Fruit fly (Drosophila melanogaster): ENCODE results near the gene CG1958.

Gene CG1958

dm6 chrX:7306538-7307477, 40.1 kb downstream of the CG1958 start (continued):
- TF ChIP-seq bcd (GFP tag; optimal IDR thresholded peaks at IDR 0.05) (peak; percentile 96), Ada2b (GFP tag; IDR thresholded peaks at IDR 0.05) (peak; percentile 57), Rx (GFP tag; IDR thresholded peaks at IDR 0.05) (peak; percentile 58; the same call in 1 of the 2 replicates), CG16813 (GFP tag; IDR thresholded peaks at IDR 0.05; ENCODE audit: partially characterized antibody) (no peak), Rfx (GFP tag; IDR thresholded peaks at IDR 0.05) (peak; percentile 75), hb (GFP tag; IDR thresholded peaks at IDR 0.05; ENCODE audit: partially characterized antibody) (no peak), ranshi (GFP tag; IDR thresholded peaks at IDR 0.05) (peak; percentile 66; the same call in 1 of the 2 replicates), Lhr (GFP tag; optimal IDR thresholded peaks at IDR 0.05) (peak; percentile 70), Fer3 (tag; optimal IDR thresholded peaks at IDR 0.05) (peak; percentile 80), CG10321 (GFP tag; IDR thresholded peaks at IDR 0.05) (no peak), fru (optimal IDR thresholded peaks at IDR 0.05) (no peak), CG17385 (GFP tag; optimal IDR thresholded peaks at IDR 0.05) (peak; percentile 87), BEAF-32 (GFP tag; optimal IDR thresholded peaks at IDR 0.05) (no peak), bowl (GFP tag; IDR thresholded peaks at IDR 0.05) (no peak; the same call in 1 of the 2 replicates), GATAe (GFP tag; conservative IDR thresholded peaks at IDR 0.05) (no peak), CG10147 (GFP tag; optimal IDR thresholded peaks at IDR 0.05) (peak; percentile 87), tio (GFP tag; optimal IDR thresholded peaks at IDR 0.05) (peak; percentile 94), disco-r (GFP tag; optimal IDR thresholded peaks at IDR 0.05) (peak; percentile 73), Sox102F (GFP tag; optimal IDR thresholded peaks at IDR 0.05) (peak; percentile 95), CG1602 (GFP tag; optimal IDR thresholded peaks at IDR 0.05) (peak; percentile 93), br (optimal IDR thresholded peaks at IDR 0.05) (no peak), CG12659 (GFP tag; optimal IDR thresholded peaks at IDR 0.05) (peak; percentile 97), Ravus (GFP tag; IDR thresholded peaks at IDR 0.05) (peak; percentile 11; the same call in 1 of the 2 replicates), lbe (GFP tag; optimal IDR thresholded peaks at IDR 0.05) (peak; percentile 82), CG6175 (GFP tag; IDR thresholded peaks at IDR 0.05) (peak; percentile 99), CG9876 (GFP tag; optimal IDR thresholded peaks at IDR 0.05) (peak; percentile 69), ase (GFP tag; IDR thresholded peaks at IDR 0.05) (peak; percentile 63; the same call in 1 of the 3 replicates), kni (GFP tag; optimal IDR thresholded peaks at IDR 0.05) (peak; percentile 90), Deaf1 (tag; optimal IDR thresholded peaks at IDR 0.05) (peak; percentile 24), slou (GFP tag; optimal IDR thresholded peaks at IDR 0.05) (peak; percentile 55), CG8765 (GFP tag; IDR thresholded peaks at IDR 0.05) (peak; percentile 85), CG3163 (GFP tag; optimal IDR thresholded peaks at IDR 0.05) (no peak), dimm (GFP tag; IDR thresholded peaks at IDR 0.05) (peak; percentile 53; the same call in 1 of the 2 replicates), pan (optimal IDR thresholded peaks at IDR 0.05) (no peak), pan (GFP tag; optimal IDR thresholded peaks at IDR 0.05 in 1 of 2, IDR thresholded peaks at IDR 0.05 in 1 of 2) (peak in 1 of 2 experiments; percentile 56), CG11085 (GFP tag; IDR thresholded peaks at IDR 0.05) (no peak; the same call in 1 of the 2 replicates), CkIIα-i1 (GFP tag; IDR thresholded peaks at IDR 0.05) (no peak), CG8290 (GFP tag; optimal IDR thresholded peaks at IDR 0.05) (no peak), CG8290 (tag; optimal IDR thresholded peaks at IDR 0.05) (peak in 1 of 2 experiments; percentile 64), CG43689 (GFP tag; IDR thresholded peaks at IDR 0.05) (peak; percentile 45; the same call in 1 of the 2 replicates), CG13424 (tag; optimal IDR thresholded peaks at IDR 0.05) (peak; percentile 96), Dip3 (GFP tag; optimal IDR thresholded peaks at IDR 0.05) (peak; percentile 71), chinmo (GFP tag; IDR thresholded peaks at IDR 0.05; ENCODE audit: partially characterized antibody) (peak; percentile 99), Mrtf (GFP tag; IDR thresholded peaks at IDR 0.05) (peak; percentile 67; the same call in 2 of the 3 replicates), odd (GFP tag; optimal IDR thresholded peaks at IDR 0.05) (peak; percentile 95), NC2α (GFP tag; optimal IDR thresholded peaks at IDR 0.05) (peak; percentile 61), sc (optimal IDR thresholded peaks at IDR 0.05) (no peak), sc (GFP tag; optimal IDR thresholded peaks at IDR 0.05) (peak; percentile 95), CG17361 (GFP tag; IDR thresholded peaks at IDR 0.05) (peak; percentile 100), CG13296 (GFP tag; optimal IDR thresholded peaks at IDR 0.05) (peak; percentile 92)

All from whole organism, embryonic.